Fruit fly (Drosophila melanogaster) whole organism, embryonic: Measurements from ENCODE around the gene CG12945.

Source experiments
- Atf6 ChIP-seq: fragments of 200-800 bp; sonication (Bioruptor generic); IDR thresholded peaks from 2 replicates; pipeline ENCODE4 v1.3.6; 2022; ENCODE audit warnings: missing biosample characterization, missing genetic modification characterization
- CG1024 ChIP-seq: fragments of 200-800 bp; sonication (Bioruptor generic); IDR thresholded peaks from 2 replicates; pipeline ENCODE4 v1.3.6; 2022; ENCODE audit warnings: missing biosample characterization, missing genetic modification characterization
- CG10462 ChIP-seq: fragments of 200-800 bp; sonication (Bioruptor generic); optimal IDR thresholded peaks from 2 replicates; lab custom pipeline; 2016; ENCODE audit warnings: missing biosample characterization, missing genetic modification characterization
- CG11085 ChIP-seq: fragments of 200-800 bp; sonication (Bioruptor generic); IDR thresholded peaks from 2 replicates; pipeline ENCODE4 v1.3.6; 2022; ENCODE audit warnings: missing biosample characterization, missing genetic modification characterization
- CG11247 ChIP-seq: fragments of 200-800 bp; sonication (Bioruptor generic); IDR thresholded peaks from 2 replicates; pipeline ENCODE4 v1.3.6; 2022; ENCODE audit warnings: missing biosample characterization, missing genetic modification characterization
- CG11398 ChIP-seq: fragments of 200-800 bp; sonication (Bioruptor generic); optimal IDR thresholded peaks from 2 replicates; lab custom pipeline; 2016; ENCODE audit warnings: missing biosample characterization, missing genetic modification characterization
- CG11696 ChIP-seq: fragments of 200-800 bp; sonication (Bioruptor generic); IDR thresholded peaks from 2 replicates; pipeline ENCODE4 v1.3.6; 2022; ENCODE audit warnings: missing biosample characterization, missing genetic modification characterization
- CG15269 ChIP-seq: fragments of 200-800 bp; sonication (Bioruptor generic); optimal IDR thresholded peaks from 2 replicates; lab custom pipeline; 2018; ENCODE audit warnings: missing biosample characterization, mild to moderate bottlenecking, missing genetic modification characterization, moderate library complexity
- CG2889 ChIP-seq: fragments of 200-800 bp; sonication (Bioruptor generic); IDR thresholded peaks from 3 replicates; pipeline ENCODE4 v1.3.6; 2022; ENCODE audit warnings: missing biosample characterization, missing genetic modification characterization
- CG3065 ChIP-seq: fragments of 200-800 bp; sonication (Bioruptor generic); optimal IDR thresholded peaks from 2 replicates; lab custom pipeline; 2016; ENCODE audit warnings: missing biosample characterization, missing genetic modification characterization
- CG33557 ChIP-seq: fragments of 200-800 bp; sonication (Bioruptor generic); optimal IDR thresholded peaks from 2 replicates; lab custom pipeline; 2019; ENCODE audit warnings: missing biosample characterization, mild to moderate bottlenecking, missing genetic modification characterization, moderate library complexity
- CG4282 ChIP-seq: fragments of 200-800 bp; sonication (Bioruptor generic); optimal IDR thresholded peaks from 2 replicates; lab custom pipeline; 2016; ENCODE audit warnings: missing biosample characterization, missing genetic modification characterization
- CG7271 ChIP-seq: fragments of 200-800 bp; sonication (Bioruptor generic); optimal IDR thresholded peaks from 2 replicates; lab custom pipeline; 2018; ENCODE audit warnings: missing biosample characterization, mild to moderate bottlenecking, missing genetic modification characterization, moderate library complexity
- CG8089 ChIP-seq: fragments of 200-800 bp; sonication (Bioruptor generic); optimal IDR thresholded peaks from 3 replicates; lab custom pipeline; 2016; ENCODE audit warnings: missing biosample characterization, missing genetic modification characterization
- CkIIα-i1 ChIP-seq: fragments of 200-800 bp; sonication (Bioruptor generic); IDR thresholded peaks from 2 replicates; pipeline ENCODE4 v1.3.6; 2022; ENCODE audit warnings: missing biosample characterization, missing genetic modification characterization
- D19B ChIP-seq: fragments of 200-800 bp; sonication (Bioruptor generic); optimal IDR thresholded peaks from 2 replicates; lab custom pipeline; 2017; ENCODE audit warnings: missing biosample characterization, mild to moderate bottlenecking, missing genetic modification characterization
- Dll ChIP-seq: fragments of 200-800 bp; sonication (Bioruptor generic); IDR thresholded peaks from 4 replicates; pipeline ENCODE4 v1.3.6; 2022; ENCODE audit warnings: missing biosample characterization, missing genetic modification characterization; ENCODE audit not compliant: partially characterized antibody
- Ets65A ChIP-seq: fragments of 200-800 bp; sonication (Bioruptor generic); peaks from one replicate; lab custom pipeline; 2016; ENCODE audit warnings: missing biosample characterization, missing genetic modification characterization
- GATAe ChIP-seq: fragments of 200-800 bp; sonication (Bioruptor generic); conservative IDR thresholded peaks from 2 replicates; pipeline ENCODE4 v1.3.6; 2022; ENCODE audit warnings: missing biosample characterization, missing genetic modification characterization
- H2.0 ChIP-seq: fragments of 200-800 bp; sonication (Bioruptor generic); IDR thresholded peaks from 2 replicates; pipeline ENCODE4 v1.3.6; 2022; ENCODE audit warnings: missing biosample characterization, missing genetic modification characterization
- MESR4 ChIP-seq: fragments of 200-800 bp; sonication (Bioruptor generic); optimal IDR thresholded peaks from 2 replicates; lab custom pipeline; 2018; ENCODE audit warnings: missing biosample characterization, mild to moderate bottlenecking, missing genetic modification characterization, moderate library complexity
- Oaz ChIP-seq: fragments of 200-800 bp; sonication (Bioruptor generic); IDR thresholded peaks from 2 replicates; pipeline ENCODE4 v1.3.6; 2022; ENCODE audit warnings: missing biosample characterization, missing genetic modification characterization
- Opbp ChIP-seq: fragments of 200-800 bp; sonication (Bioruptor generic); IDR thresholded peaks from 3 replicates; pipeline ENCODE4 v1.3.6; 2022; ENCODE audit warnings: missing biosample characterization, missing genetic modification characterization; ENCODE audit not compliant: partially characterized antibody
- Ptx1 ChIP-seq: fragments of 200-800 bp; sonication (Bioruptor generic); IDR thresholded peaks from 2 replicates; pipeline ENCODE4 v1.3.6; 2022; ENCODE audit warnings: missing biosample characterization, missing genetic modification characterization
- Xbp1 ChIP-seq: fragments of 200-800 bp; sonication (Bioruptor generic); optimal IDR thresholded peaks from 3 replicates; lab custom pipeline; 2016; ENCODE audit warnings: missing biosample characterization, mild to moderate bottlenecking, missing genetic modification characterization
- bigmax ChIP-seq: fragments of 200-800 bp; sonication (Bioruptor generic); optimal IDR thresholded peaks from 2 replicates; lab custom pipeline; 2018; ENCODE audit warnings: missing biosample characterization, mild to moderate bottlenecking, missing genetic modification characterization
- cad ChIP-seq: fragments of >200 bp; optimal IDR thresholded peaks from 2 replicates; lab custom pipeline; 2017; ENCODE audit warnings: missing biosample characterization, missing genetic modification characterization
- cato ChIP-seq: fragments of 200-800 bp; sonication (Bioruptor generic); optimal IDR thresholded peaks from 2 replicates; lab custom pipeline; 2016; ENCODE audit warnings: missing biosample characterization, missing genetic modification characterization, borderline replicate concordance
- crp ChIP-seq, 2 experiments: fragments of 200-800 bp; sonication (Bioruptor generic); optimal IDR thresholded peaks; 2 replicates in 1 of 2; 3 replicates in 1 of 2; lab custom pipeline; 2017; ENCODE audit warnings: missing biosample characterization in 2 of 2, missing genetic modification characterization in 2 of 2, mild to moderate bottlenecking in 1 of 2, moderate library complexity in 1 of 2
- dpn ChIP-seq, 2 experiments: fragments of 200-800 bp; sonication (Bioruptor generic); optimal IDR thresholded peaks; 3 replicates each; lab custom pipeline; 2016; ENCODE audit warnings: missing biosample characterization in 2 of 2, missing genetic modification characterization in 2 of 2
- dysf ChIP-seq: fragments of 200-800 bp; sonication (Bioruptor generic); IDR thresholded peaks from 3 replicates; pipeline ENCODE4 v1.3.6; 2022; ENCODE audit warnings: missing biosample characterization, missing genetic modification characterization
- esg ChIP-seq: fragments of 200-800 bp; sonication (Bioruptor generic); conservative IDR thresholded peaks from 2 replicates; pipeline ENCODE4 v1.3.6; 2022; ENCODE audit warnings: missing biosample characterization, missing genetic modification characterization
- ewg ChIP-seq: fragments of 200-800 bp; sonication (Bioruptor generic); optimal IDR thresholded peaks from 3 replicates; lab custom pipeline; 2017; ENCODE audit warnings: mild to moderate bottlenecking, missing biosample characterization, missing genetic modification reagents, missing genetic modification characterization
- fd64A ChIP-seq: fragments of 200-800 bp; sonication (Bioruptor generic); optimal IDR thresholded peaks from 3 replicates; lab custom pipeline; 2018; ENCODE audit warnings: missing biosample characterization, mild to moderate bottlenecking, missing genetic modification characterization
- h ChIP-seq: fragments of >200 bp; optimal IDR thresholded peaks from 2 replicates; lab custom pipeline; 2017
- inv ChIP-seq: fragments of 200-800 bp; sonication (Bioruptor generic); IDR thresholded peaks from 2 replicates; pipeline ENCODE4 v1.3.6; 2022; ENCODE audit warnings: missing biosample characterization, missing genetic modification characterization; ENCODE audit not compliant: partially characterized antibody
- kah ChIP-seq: fragments of 200-800 bp; sonication (Bioruptor generic); optimal IDR thresholded peaks from 2 replicates; lab custom pipeline; 2018; ENCODE audit warnings: missing biosample characterization, mild to moderate bottlenecking, missing genetic modification characterization
- klu ChIP-seq: fragments of 200-800 bp; sonication (Bioruptor generic); IDR thresholded peaks from 2 replicates; pipeline ENCODE4 v1.3.6; 2022; ENCODE audit warnings: missing biosample characterization, missing genetic modification characterization
- knrl ChIP-seq: fragments of 200-800 bp; sonication (Bioruptor generic); IDR thresholded peaks from 3 replicates; pipeline ENCODE4 v1.3.6; 2022; ENCODE audit warnings: missing biosample characterization, missing genetic modification characterization; ENCODE audit not compliant: partially characterized antibody
- maf-S ChIP-seq: fragments of 200-800 bp; sonication (Bioruptor generic); optimal IDR thresholded peaks from 2 replicates; lab custom pipeline; 2016; ENCODE audit warnings: missing biosample characterization, missing genetic modification characterization
- org-1 ChIP-seq: fragments of 200-800 bp; sonication (Bioruptor generic); optimal IDR thresholded peaks from 2 replicates; lab custom pipeline; 2017; ENCODE audit warnings: missing biosample characterization, missing genetic modification characterization
- otp ChIP-seq: fragments of 200-800 bp; sonication (Bioruptor generic); IDR thresholded peaks from 3 replicates; pipeline ENCODE4, ENCODE4 v1.3.6; 2022; ENCODE audit warnings: missing biosample characterization, missing genetic modification characterization
- run ChIP-seq: fragments of 200-800 bp; sonication (Bioruptor generic); optimal IDR thresholded peaks from 3 replicates; lab custom pipeline; 2018; ENCODE audit warnings: missing biosample characterization, mild to moderate bottlenecking, missing genetic modification characterization
- sens ChIP-seq: fragments of 200-800 bp; sonication (Bioruptor generic); peaks from one replicate; lab custom pipeline; 2016; ENCODE audit warnings: missing biosample characterization, missing genetic modification characterization
- so ChIP-seq: fragments of 200-800 bp; sonication (Bioruptor generic); IDR thresholded peaks from 3 replicates; pipeline ENCODE4 v1.3.6; 2022; ENCODE audit warnings: missing biosample characterization, missing genetic modification characterization
- ssp ChIP-seq: fragments of 200-800 bp; sonication (Bioruptor generic); IDR thresholded peaks from 2 replicates; pipeline ENCODE4 v1.3.6; 2022; ENCODE audit warnings: missing biosample characterization, missing genetic modification characterization
- stc ChIP-seq: fragments of 200-800 bp; sonication (Bioruptor generic); IDR thresholded peaks from 2 replicates; pipeline ENCODE4 v1.3.6; 2022; ENCODE audit warnings: missing biosample characterization, missing genetic modification characterization
- ttk ChIP-seq: fragments of 200-800 bp; sonication (Bioruptor generic); IDR thresholded peaks from 2 replicates; pipeline ENCODE4 v2.1.2; 2022; ENCODE audit warnings: missing biosample characterization, missing genetic modification characterization
- usp ChIP-seq: fragments of >200 bp; optimal IDR thresholded peaks from 2 replicates; lab custom pipeline; 2017; ENCODE audit warnings: missing biosample characterization, missing genetic modification characterization
- zen2 ChIP-seq: fragments of 200-800 bp; sonication (Bioruptor generic); IDR thresholded peaks from 3 replicates; pipeline ENCODE4 v1.3.6; 2022; ENCODE audit warnings: missing biosample characterization, missing genetic modification characterization; ENCODE audit not compliant: partially characterized antibody
- zf30C ChIP-seq: fragments of 200-800 bp; sonication (Bioruptor generic); optimal IDR thresholded peaks from 3 replicates; lab custom pipeline; 2018; ENCODE audit warnings: missing biosample characterization, mild to moderate bottlenecking, missing genetic modification characterization

The CG12945 gene

dm6 chr3R:9747272-9747874 lies 43.6 kb downstream of the CG12945 start, which contains the start of gene CG12948 (continued):
- TF ChIP-seq CG15269 (tag; lab: Kevin White, UChicago) (no peak), Oaz (GFP tag; lab: Robert Waterston, UW) (no peak), so (GFP tag; lab: Robert Waterston, UW) (peak; percentile 26; the same call in 1 of the 3 replicates), CG8089 (GFP tag; lab: Kevin White, UChicago) (no peak), CG33557 (GFP tag; lab: Kevin White, UChicago) (peak; percentile 60), CG4282 (GFP tag; lab: Kevin White, UChicago) (no peak), CG10462 (no peak), CkIIα-i1 (GFP tag; lab: Robert Waterston, UW) (no peak), org-1 (GFP tag; lab: Kevin White, UChicago) (no peak), ewg (no peak), esg (GFP tag; lab: Robert Waterston, UW) (peak; percentile 42), stc (GFP tag; lab: Robert Waterston, UW) (no peak), CG11247 (peak; percentile 18; the same call in 1 of the 2 replicates), Ets65A (GFP tag; lab: Kevin White, UChicago) (peak; percentile 73), Dll (GFP tag; lab: Robert Waterston, UW) (peak; percentile 99), CG11085 (GFP tag; lab: Robert Waterston, UW) (no peak), klu (GFP tag; lab: Robert Waterston, UW) (peak; percentile 56; the same call in 1 of the 2 replicates), crp (GFP tag; optimal IDR thresholded peaks at IDR 0.05; lab: Kevin White, UChicago) (peak; percentile 38 to 86), GATAe (GFP tag; lab: Robert Waterston, UW) (no peak), H2.0 (no peak), knrl (GFP tag; lab: Robert Waterston, UW) (peak; percentile 87; the same call in 2 of the 3 replicates), D19B (GFP tag; lab: Kevin White, UChicago) (no peak), MESR4 (peak; percentile 82), otp (no peak), maf-S (GFP tag; lab: Kevin White, UChicago) (peak; percentile 56), Xbp1 (GFP tag; lab: Kevin White, UChicago) (peak; percentile 55), sens (GFP tag; lab: Kevin White, UChicago) (peak; percentile 90), cad (GFP tag; lab: Kevin White, UChicago) (no peak), run (tag; lab: Kevin White, UChicago) (no peak), zf30C (GFP tag; lab: Kevin White, UChicago) (no peak), CG1024 (GFP tag; lab: Robert Waterston, UW) (no peak), ssp (GFP tag; lab: Robert Waterston, UW) (no peak), Ptx1 (GFP tag; lab: Robert Waterston, UW) (0 out of 2 replicates have a peak, but pooled peaks have one; percentile 43), dpn (GFP tag; optimal IDR thresholded peaks at IDR 0.05; lab: Kevin White, UChicago) (peak; percentile 46 to 52), CG7271 (tag; lab: Kevin White, UChicago) (peak; percentile 5), bigmax (GFP tag; lab: Kevin White, UChicago) (no peak), ttk (no peak), CG11696 (GFP tag; lab: Robert Waterston, UW) (no peak), CG2889 (GFP tag; lab: Robert Waterston, UW) (no peak), cato (GFP tag; lab: Kevin White, UChicago) (no peak), usp (GFP tag; lab: Kevin White, UChicago) (no peak), Opbp (GFP tag; lab: Robert Waterston, UW) (peak; percentile 76; the same call in 2 of the 3 replicates), zen2 (GFP tag; lab: Robert Waterston, UW) (peak; percentile 76; the same call in 1 of the 3 replicates), fd64A (peak; percentile 4), dysf (GFP tag; lab: Robert Waterston, UW) (peak; percentile 67; the same call in 2 of the 3 replicates), Atf6 (GFP tag; lab: Robert Waterston, UW) (peak; percentile 31; the same call in 1 of the 2 replicates), CG11398 (GFP tag; lab: Kevin White, UChicago) (no peak), CG3065 (GFP tag; lab: Kevin White, UChicago) (no peak), kah (GFP tag; lab: Kevin White, UChicago) (no peak), inv (GFP tag; lab: Robert Waterston, UW) (peak; percentile 81), h (lab: Kevin White, UChicago) (no peak)
